Worm (Caenorhabditis elegans) whole organism, early embryonic: ENCODE data around the gene fbxa-29.

Experiments
- ama-1 ChIP-seq: fragments of 150-350 bp; optimal IDR thresholded peaks from 2 replicates; lab custom pipeline; 2014
- ceh-36 ChIP-seq: sonication (generic microtip); optimal IDR thresholded peaks from 2 replicates; lab custom pipeline; 2016; ENCODE audit warnings: missing genetic modification characterization, inconsistent platforms, missing compliant biosample characterization
- flt-1 ChIP-seq: fragments of 200-800 bp; sonication (Bioruptor generic); IDR thresholded peaks from 2 replicates; pipeline ENCODE4 v1.3.6; 2022; ENCODE audit warnings: missing genetic modification characterization, missing compliant biosample characterization
- hmg-4 ChIP-seq: fragments of 200-800 bp; sonication (Bioruptor generic); optimal IDR thresholded peaks from 2 replicates; lab custom pipeline; 2018; ENCODE audit warnings: mild to moderate bottlenecking, missing genetic modification characterization, missing compliant biosample characterization
- pes-1 ChIP-seq: fragments of 200-800 bp; sonication (Bioruptor generic); IDR thresholded peaks from 2 replicates; pipeline ENCODE4 v1.3.6; 2022; ENCODE audit warnings: missing genetic modification reagents, missing genetic modification characterization, missing compliant biosample characterization
- sea-1 ChIP-seq: fragments of 200-800 bp; sonication (Bioruptor generic); conservative IDR thresholded peaks from 2 replicates; pipeline ENCODE4 v1.3.6; 2022; ENCODE audit warnings: missing genetic modification characterization, missing compliant biosample characterization
- tra-4 ChIP-seq: sonication (generic microtip); optimal IDR thresholded peaks from 2 replicates; lab custom pipeline; 2017; ENCODE audit warnings: missing genetic modification characterization, missing compliant biosample characterization

DNA sequence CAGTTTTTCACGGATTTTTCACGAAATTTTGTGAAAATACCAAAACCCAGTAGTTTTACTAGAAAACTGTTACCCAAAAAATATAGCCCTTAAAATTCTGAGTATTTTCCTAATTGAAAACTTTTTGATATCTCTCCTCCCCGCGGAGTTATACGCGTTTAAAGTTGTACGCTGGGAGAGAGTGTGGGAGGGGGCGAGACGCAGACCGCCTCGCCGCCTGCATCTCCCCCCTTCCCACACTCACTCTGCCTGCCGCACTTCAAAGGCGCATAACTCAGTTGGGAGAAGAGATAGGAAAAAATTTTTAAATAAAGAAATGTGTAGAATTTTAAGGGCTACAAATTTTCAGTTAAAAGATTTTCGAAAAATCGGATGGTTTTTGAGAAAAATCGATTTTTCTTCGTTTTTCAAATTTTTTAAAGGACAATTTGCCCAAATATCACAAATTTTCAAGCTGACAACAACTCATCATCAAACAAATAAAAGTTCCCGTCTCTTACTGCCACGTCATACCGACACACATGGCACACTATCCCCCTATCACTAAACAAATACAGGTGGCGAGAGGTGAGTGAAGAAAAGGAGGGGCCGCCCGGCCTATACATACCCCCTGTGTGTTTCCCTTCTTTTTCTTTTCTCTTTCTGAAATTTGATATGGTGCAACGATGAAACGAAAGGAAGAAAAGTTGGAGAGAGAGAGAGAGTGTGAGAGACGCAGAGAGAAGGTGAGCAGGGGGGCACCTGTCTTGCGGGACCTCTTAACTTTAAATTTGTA lies 50.0 kb downstream of the fbxa-29 start:
- no peak for TF ChIP-seq hmg-4
- no peak for TF ChIP-seq ama-1 (lab: Kevin White, UChicago)
- TF ChIP-seq flt-1 (GFP tag; lab: Robert Waterston, UW): no peak
- TF ChIP-seq pes-1: no peak
- TF ChIP-seq ceh-36: no peak
- TF ChIP-seq tra-4 (tag; lab: Kevin White, UChicago): no peak
- TF ChIP-seq sea-1: no peak
